Fruit fly (Drosophila melanogaster): ENCODE data around the gene Men-b.

Gene Men-b

dm6 chr3R:27152129-27152968 is 887 bp downstream of the Men-b start (continued):
- TF ChIP-seq btn (GFP tag; optimal IDR thresholded peaks at IDR 0.05) (no peak), Dip3 (GFP tag; optimal IDR thresholded peaks at IDR 0.05) (peak; percentile 45), cad (GFP tag; optimal IDR thresholded peaks at IDR 0.05) (no peak), eyg (GFP tag; optimal IDR thresholded peaks at IDR 0.05) (no peak), CG14667 (GFP tag; IDR thresholded peaks at IDR 0.05) (no peak), sc (optimal IDR thresholded peaks at IDR 0.05) (no peak), sc (GFP tag; optimal IDR thresholded peaks at IDR 0.05) (no peak), slp2 (GFP tag; optimal IDR thresholded peaks at IDR 0.05) (no peak), CG15479 (GFP tag; optimal IDR thresholded peaks at IDR 0.05) (no peak), seq (GFP tag; IDR thresholded peaks at IDR 0.05) (no peak), CG4730 (GFP tag; IDR thresholded peaks at IDR 0.05) (no peak; the same call in 1 of the 2 replicates), CG8359 (GFP tag; optimal IDR thresholded peaks at IDR 0.05; ENCODE audit: borderline replicate concordance) (no peak), CG34422 (GFP tag; IDR thresholded peaks at IDR 0.05) (no peak), D (optimal IDR thresholded peaks at IDR 0.05) (no peak), D (GFP tag; optimal IDR thresholded peaks at IDR 0.05) (peak; percentile 24), Eip74EF (GFP tag; optimal IDR thresholded peaks at IDR 0.05) (peak in 1 of 2 experiments; percentile 28), CG10565 (GFP tag; optimal IDR thresholded peaks at IDR 0.05) (no peak), Trl (optimal IDR thresholded peaks at IDR 0.05) (no peak), Trl (GFP tag; optimal IDR thresholded peaks at IDR 0.05) (no peak), C15 (GFP tag; IDR thresholded peaks at IDR 0.05) (no peak), crc (GFP tag; optimal IDR thresholded peaks at IDR 0.05) (no peak), kay (GFP tag; optimal IDR thresholded peaks at IDR 0.05) (no peak), grn (GFP tag; optimal IDR thresholded peaks at IDR 0.05) (no peak), shn (GFP tag; optimal IDR thresholded peaks at IDR 0.05) (peak; percentile 29), slou (GFP tag; optimal IDR thresholded peaks at IDR 0.05) (no peak), CG7987 (GFP tag; optimal IDR thresholded peaks at IDR 0.05) (no peak), hb (GFP tag; IDR thresholded peaks at IDR 0.05; ENCODE audit: partially characterized antibody) (no peak), CG12071 (GFP tag; optimal IDR thresholded peaks at IDR 0.05) (peak; percentile 40), lmd (GFP tag; IDR thresholded peaks at IDR 0.05) (peak; percentile 78), CG13123 (GFP tag; optimal IDR thresholded peaks at IDR 0.05) (no peak), cas (GFP tag; IDR thresholded peaks at IDR 0.05) (no peak), Mad (GFP tag; optimal IDR thresholded peaks at IDR 0.05) (no peak), Mes4 (GFP tag; optimal IDR thresholded peaks at IDR 0.05) (peak; percentile 13), dan (GFP tag; IDR thresholded peaks at IDR 0.05) (no peak), Dip2 (GFP tag; IDR thresholded peaks at IDR 0.05) (no peak), vnd (GFP tag; IDR thresholded peaks at IDR 0.05; ENCODE audit: partially characterized antibody) (no peak), CG7786 (GFP tag; optimal IDR thresholded peaks at IDR 0.05) (peak; percentile 45), CG13775 (GFP tag; optimal IDR thresholded peaks at IDR 0.05) (peak; percentile 43), sna (GFP tag; IDR thresholded peaks at IDR 0.05; ENCODE audit: partially characterized antibody) (no peak), CG9817 (tag; optimal IDR thresholded peaks at IDR 0.05) (peak; percentile 63), Lim3 (GFP tag; IDR thresholded peaks at IDR 0.05) (no peak), ERR (GFP tag; optimal IDR thresholded peaks at IDR 0.05) (no peak), CG9727 (GFP tag; optimal IDR thresholded peaks at IDR 0.05) (peak; percentile 49), sim (GFP tag; IDR thresholded peaks at IDR 0.05) (no peak), slbo (GFP tag; IDR thresholded peaks at IDR 0.05) (peak; percentile 65), oc (tag; optimal IDR thresholded peaks at IDR 0.05) (no peak), zen (tag; optimal IDR thresholded peaks at IDR 0.05) (peak; percentile 4), Dek (tag; optimal IDR thresholded peaks at IDR 0.05) (peak; percentile 16), al (GFP tag; IDR thresholded peaks at IDR 0.05) (peak; percentile 58), CG15601 (tag; optimal IDR thresholded peaks at IDR 0.05) (no peak), CG10147 (GFP tag; optimal IDR thresholded peaks at IDR 0.05) (peak; percentile 49)

Data from whole organism, embryonic.